Fruit fly (Drosophila melanogaster) whole organism, embryonic: Measurements from ENCODE around the gene GstO2.

ENCODE experiments used
- Bdp1 ChIP-seq: fragments of 200-800 bp; sonication (Bioruptor generic); optimal IDR thresholded peaks from 3 replicates; lab custom pipeline; 2016; ENCODE audit warnings: missing biosample characterization, missing genetic modification characterization
- BtbVII ChIP-seq: fragments of 200-800 bp; sonication (Bioruptor generic); optimal IDR thresholded peaks from 3 replicates; lab custom pipeline; 2017; ENCODE audit warnings: missing biosample characterization, mild to moderate bottlenecking, missing genetic modification characterization
- C15 ChIP-seq: fragments of 200-800 bp; sonication (Bioruptor generic); IDR thresholded peaks from 3 replicates; pipeline ENCODE4 v1.3.6; 2022; ENCODE audit warnings: missing biosample characterization, missing genetic modification characterization
- CG10959 ChIP-seq: fragments of 200-800 bp; sonication (Bioruptor generic); IDR thresholded peaks from 2 replicates; pipeline ENCODE4 v1.3.6; 2022; ENCODE audit warnings: missing biosample characterization, missing genetic modification characterization
- CG11723 ChIP-seq: fragments of 200-800 bp; sonication (Bioruptor generic); optimal IDR thresholded peaks from 2 replicates; lab custom pipeline; 2017; ENCODE audit warnings: missing biosample characterization, mild to moderate bottlenecking, missing genetic modification characterization
- CG1233 ChIP-seq: fragments of 200-800 bp; sonication (Bioruptor generic); optimal IDR thresholded peaks from 4 replicates; lab custom pipeline; 2018; ENCODE audit warnings: missing biosample characterization, mild to moderate bottlenecking, missing genetic modification characterization
- CG14014 ChIP-seq: fragments of 200-800 bp; sonication (Bioruptor generic); IDR thresholded peaks from 2 replicates; pipeline ENCODE4 v1.3.6; 2022; ENCODE audit warnings: missing biosample characterization, missing genetic modification characterization
- CG14667 ChIP-seq: fragments of 200-800 bp; sonication (Bioruptor generic); IDR thresholded peaks from 2 replicates; pipeline ENCODE4 v1.3.6; 2022; ENCODE audit warnings: missing biosample characterization, missing genetic modification characterization
- CG15011 ChIP-seq: fragments of 200-800 bp; sonication (Bioruptor generic); optimal IDR thresholded peaks from 3 replicates; lab custom pipeline; 2018; ENCODE audit warnings: missing biosample characterization, mild to moderate bottlenecking, missing genetic modification characterization
- CG15269 ChIP-seq: fragments of 200-800 bp; sonication (Bioruptor generic); optimal IDR thresholded peaks from 2 replicates; lab custom pipeline; 2018; ENCODE audit warnings: missing biosample characterization, mild to moderate bottlenecking, missing genetic modification characterization, moderate library complexity
- CG1529 ChIP-seq: fragments of 200-800 bp; sonication (Bioruptor generic); optimal IDR thresholded peaks from 3 replicates; lab custom pipeline; 2018; ENCODE audit warnings: missing biosample characterization, missing genetic modification characterization
- CG2678 ChIP-seq: fragments of 200-800 bp; sonication (Bioruptor generic); optimal IDR thresholded peaks from 3 replicates; lab custom pipeline; 2019; ENCODE audit warnings: missing biosample characterization, mild to moderate bottlenecking, missing genetic modification characterization, moderate library complexity
- CG31388 ChIP-seq: fragments of 200-800 bp; sonication (Bioruptor generic); optimal IDR thresholded peaks from 2 replicates; lab custom pipeline; 2016; ENCODE audit warnings: missing biosample characterization, missing genetic modification characterization
- CG32767 ChIP-seq: fragments of 200-800 bp; sonication (Bioruptor generic); IDR thresholded peaks from 2 replicates; pipeline ENCODE4 v1.3.6; 2022; ENCODE audit warnings: missing biosample characterization, missing genetic modification characterization
- CG32772 ChIP-seq: fragments of 200-800 bp; sonication (Bioruptor generic); IDR thresholded peaks from 2 replicates; pipeline ENCODE4 v1.3.6; 2022; ENCODE audit warnings: missing biosample characterization, missing genetic modification characterization
- CG4360 ChIP-seq: fragments of 200-800 bp; sonication (Bioruptor generic); IDR thresholded peaks from 2 replicates; pipeline ENCODE4 v1.3.6; 2022; ENCODE audit warnings: missing biosample characterization, missing genetic modification characterization
- CG43689 ChIP-seq: fragments of 200-800 bp; sonication (Bioruptor generic); IDR thresholded peaks from 2 replicates; pipeline ENCODE4 v1.3.6; 2022; ENCODE audit warnings: missing biosample characterization, missing genetic modification characterization
- CG6272 ChIP-seq: fragments of 200-800 bp; sonication (Bioruptor generic); IDR thresholded peaks from 2 replicates; pipeline ENCODE4 v1.3.6; 2022; ENCODE audit warnings: missing biosample characterization, missing genetic modification characterization
- CG6813 ChIP-seq: fragments of 200-800 bp; sonication (Bioruptor generic); optimal IDR thresholded peaks from 2 replicates; lab custom pipeline; 2017; ENCODE audit warnings: missing biosample characterization, missing genetic modification characterization, mild to moderate bottlenecking, moderate library complexity, missing genetic modification reagents
- CG7928 ChIP-seq: fragments of 200-800 bp; sonication (Bioruptor generic); optimal IDR thresholded peaks from 2 replicates; lab custom pipeline; 2017; ENCODE audit warnings: missing biosample characterization, mild to moderate bottlenecking, missing genetic modification characterization
- CHES-1-like ChIP-seq: fragments of 200-800 bp; sonication (Bioruptor generic); optimal IDR thresholded peaks from 2 replicates; lab custom pipeline; 2016; ENCODE audit warnings: missing biosample characterization, missing genetic modification characterization
- D ChIP-seq, 2 experiments: fragments of 200-800 bp in 1 of 2; fragments of >200 bp in 1 of 2; sonication (Bioruptor generic) in 1 of 2; optimal IDR thresholded peaks; 2 replicates in 1 of 2; 3 replicates in 1 of 2; lab custom pipeline; 2017; ENCODE audit warnings: mild to moderate bottlenecking in 1 of 2, missing biosample characterization in 1 of 2, missing genetic modification characterization in 1 of 2, missing genetic modification reagents in 1 of 2
- D19A ChIP-seq: fragments of 200-800 bp; optimal IDR thresholded peaks from 3 replicates; lab custom pipeline; 2019; ENCODE audit warnings: missing biosample characterization, mild to moderate bottlenecking, missing genetic modification characterization, moderate library complexity
- D19B ChIP-seq: fragments of 200-800 bp; sonication (Bioruptor generic); optimal IDR thresholded peaks from 2 replicates; lab custom pipeline; 2017; ENCODE audit warnings: missing biosample characterization, mild to moderate bottlenecking, missing genetic modification characterization
- Deaf1 ChIP-seq: fragments of 200-800 bp; optimal IDR thresholded peaks from 3 replicates; lab custom pipeline; 2019; ENCODE audit warnings: missing biosample characterization, mild to moderate bottlenecking, missing genetic modification characterization, moderate library complexity
- Eip74EF ChIP-seq, 2 experiments: fragments of 200-800 bp in 1 of 2; fragments of >200 bp in 1 of 2; sonication (Bioruptor generic) in 1 of 2; optimal IDR thresholded peaks; 2 replicates each; lab custom pipeline; 2017 to 2019; ENCODE audit warnings: missing biosample characterization in 2 of 2, missing genetic modification characterization in 2 of 2, mild to moderate bottlenecking in 1 of 2, moderate library complexity in 1 of 2
- Ets65A ChIP-seq: fragments of 200-800 bp; sonication (Bioruptor generic); peaks from one replicate; lab custom pipeline; 2016; ENCODE audit warnings: missing biosample characterization, missing genetic modification characterization
- Fer2 ChIP-seq: fragments of 200-800 bp; sonication (Bioruptor generic); optimal IDR thresholded peaks from 2 replicates; lab custom pipeline; 2018; ENCODE audit warnings: missing biosample characterization, mild to moderate bottlenecking, missing genetic modification characterization, moderate library complexity
- HLHmδ ChIP-seq: fragments of 200-800 bp; sonication (Bioruptor generic); optimal IDR thresholded peaks from 2 replicates; lab custom pipeline; 2018; ENCODE audit warnings: missing biosample characterization, mild to moderate bottlenecking, missing genetic modification characterization, moderate library complexity
- HmgZ ChIP-seq: fragments of 200-800 bp; sonication (Bioruptor generic); optimal IDR thresholded peaks from 2 replicates; lab custom pipeline; 2018; ENCODE audit warnings: missing biosample characterization, mild to moderate bottlenecking, missing genetic modification characterization
- Hmx ChIP-seq: fragments of 200-800 bp; sonication (Bioruptor generic); optimal IDR thresholded peaks from 2 replicates; lab custom pipeline; 2016; ENCODE audit warnings: missing biosample characterization, missing genetic modification characterization
- Hsf ChIP-seq: fragments of 200-800 bp; sonication (Bioruptor generic); optimal IDR thresholded peaks from 3 replicates; lab custom pipeline; 2016; ENCODE audit warnings: missing biosample characterization, missing genetic modification characterization
- Jarid2 ChIP-seq: fragments of 200-800 bp; sonication (Bioruptor generic); optimal IDR thresholded peaks from 3 replicates; lab custom pipeline; 2017; ENCODE audit warnings: mild to moderate bottlenecking, missing biosample characterization, missing genetic modification reagents, missing genetic modification characterization
- Lhr ChIP-seq: fragments of 200-800 bp; sonication (Bioruptor generic); optimal IDR thresholded peaks from 3 replicates; lab custom pipeline; 2017; ENCODE audit warnings: mild to moderate bottlenecking, missing biosample characterization, missing genetic modification reagents, missing genetic modification characterization
- Max ChIP-seq: fragments of 200-800 bp; sonication (Bioruptor generic); optimal IDR thresholded peaks from 2 replicates; lab custom pipeline; 2016; ENCODE audit warnings: missing biosample characterization, mild to moderate bottlenecking, missing genetic modification characterization
- Mes4 ChIP-seq: fragments of 200-800 bp; sonication (Bioruptor generic); optimal IDR thresholded peaks from 2 replicates; lab custom pipeline; 2016; ENCODE audit warnings: missing biosample characterization, missing genetic modification characterization
- NK7.1 ChIP-seq: fragments of 200-800 bp; sonication (Bioruptor generic); optimal IDR thresholded peaks from 3 replicates; lab custom pipeline; 2016; ENCODE audit warnings: missing biosample characterization, missing genetic modification characterization
- Ssrp ChIP-seq: fragments of 200-800 bp; sonication (Bioruptor generic); optimal IDR thresholded peaks from 2 replicates; lab custom pipeline; 2018; ENCODE audit warnings: missing biosample characterization, mild to moderate bottlenecking, missing genetic modification characterization, moderate library complexity
- br ChIP-seq: fragments of >200 bp; optimal IDR thresholded peaks from 2 replicates; lab custom pipeline; 2017
- chm ChIP-seq: fragments of 200-800 bp; sonication (Bioruptor generic); IDR thresholded peaks from 2 replicates; pipeline ENCODE4 v1.3.6; 2022; ENCODE audit warnings: missing biosample characterization, missing genetic modification characterization
- disco-r ChIP-seq: fragments of 200-800 bp; sonication (Bioruptor generic); optimal IDR thresholded peaks from 2 replicates; lab custom pipeline; 2016; ENCODE audit warnings: missing biosample characterization, missing genetic modification characterization
- fd3F ChIP-seq: fragments of 200-800 bp; sonication (Bioruptor generic); optimal IDR thresholded peaks from 2 replicates; lab custom pipeline; 2018; ENCODE audit warnings: missing biosample characterization, mild to moderate bottlenecking, missing genetic modification characterization, moderate library complexity
- gcm2 ChIP-seq: fragments of 200-800 bp; sonication (Bioruptor generic); optimal IDR thresholded peaks from 2 replicates; lab custom pipeline; 2016; ENCODE audit warnings: missing biosample characterization, missing genetic modification characterization
- ham ChIP-seq: fragments of 200-800 bp; sonication (Bioruptor generic); IDR thresholded peaks from 2 replicates; pipeline ENCODE4 v1.3.6; 2022; ENCODE audit warnings: missing biosample characterization, missing genetic modification characterization
- lola ChIP-seq, 3 experiments: fragments of >200 bp in 2 of 3; fragments of 200-800 bp in 1 of 3; sonication (Bioruptor generic) in 1 of 3; optimal IDR thresholded peaks; 2 replicates each; lab custom pipeline; 2017 to 2019; ENCODE audit warnings: missing biosample characterization in 3 of 3, missing genetic modification characterization in 3 of 3, mild to moderate bottlenecking in 1 of 3, moderate library complexity in 1 of 3
- pb ChIP-seq: fragments of 200-800 bp; sonication (Bioruptor generic); optimal IDR thresholded peaks from 3 replicates; lab custom pipeline; 2016; ENCODE audit warnings: missing biosample characterization, missing genetic modification characterization
- sens ChIP-seq: fragments of 200-800 bp; sonication (Bioruptor generic); peaks from one replicate; lab custom pipeline; 2016; ENCODE audit warnings: missing biosample characterization, missing genetic modification characterization
- so ChIP-seq: fragments of 200-800 bp; sonication (Bioruptor generic); IDR thresholded peaks from 3 replicates; pipeline ENCODE4 v1.3.6; 2022; ENCODE audit warnings: missing biosample characterization, missing genetic modification characterization
- vnd ChIP-seq: fragments of 200-800 bp; sonication (Bioruptor generic); IDR thresholded peaks from 3 replicates; pipeline ENCODE4 v1.3.6; 2022; ENCODE audit warnings: missing biosample characterization, missing genetic modification characterization; ENCODE audit not compliant: partially characterized antibody
- yki ChIP-seq: fragments of >200 bp; optimal IDR thresholded peaks from 3 replicates; lab custom pipeline; 2018

GstO2 gene

DNA sequence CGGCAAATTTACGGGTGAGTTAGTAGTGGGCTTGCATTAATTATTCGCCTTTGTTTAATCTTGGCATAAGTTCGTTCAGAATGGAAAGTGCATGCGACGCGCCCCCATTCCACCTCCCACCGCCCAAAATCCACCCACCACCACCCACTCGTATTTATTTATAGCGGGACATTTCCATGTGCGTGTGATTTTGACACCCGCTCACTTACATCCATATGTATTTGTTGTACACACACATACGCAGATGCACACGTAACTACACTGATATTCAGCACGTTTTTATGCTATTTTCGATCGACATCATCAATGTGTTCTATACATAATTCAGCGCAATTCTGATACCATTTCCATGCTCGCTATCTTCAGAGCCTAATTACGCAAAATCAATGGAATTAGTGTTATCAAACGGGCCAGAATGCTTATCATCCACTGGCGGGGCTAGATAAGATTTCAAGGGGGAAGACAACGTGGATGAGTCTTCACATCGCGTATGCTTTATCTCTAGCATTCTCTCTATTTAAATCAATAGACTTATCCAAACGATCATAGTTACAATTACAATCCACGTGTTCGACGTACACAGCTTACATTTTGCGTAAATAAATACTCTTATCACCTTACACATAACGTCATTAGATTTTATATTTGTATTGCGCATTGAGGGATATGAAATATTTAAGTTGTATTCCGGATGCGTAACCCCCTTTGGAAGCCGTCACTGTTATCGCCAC lies 2.6 kb upstream of the GstO2 start (continued):
- TF ChIP-seq CG6813 (GFP tag; lab: Kevin White, UChicago) (peak; percentile 17), CG2678 (tag; lab: Kevin White, UChicago) (peak; percentile 79), br (lab: Kevin White, UChicago) (no peak), CG15011 (peak; percentile 48), lola (GFP tag; optimal IDR thresholded peaks at IDR 0.05; lab: Kevin White, UChicago) (peak in 1 of 3 experiments; percentile 23), Deaf1 (tag; lab: Kevin White, UChicago) (no peak), HLHmδ (GFP tag; lab: Kevin White, UChicago) (no peak), CHES-1-like (GFP tag; lab: Kevin White, UChicago) (peak; percentile 23), CG43689 (no peak), Mes4 (no peak), so (GFP tag; lab: Robert Waterston, UW) (peak; percentile 32; the same call in 1 of the 3 replicates), Jarid2 (no peak), Eip74EF (GFP tag; optimal IDR thresholded peaks at IDR 0.05; lab: Kevin White, UChicago) (peak in 1 of 2 experiments; percentile 28), NK7.1 (GFP tag; lab: Kevin White, UChicago) (no peak), vnd (GFP tag; lab: Robert Waterston, UW) (no peak), C15 (GFP tag; lab: Robert Waterston, UW) (no peak), HmgZ (tag; lab: Kevin White, UChicago) (peak; percentile 56), CG4360 (GFP tag; lab: Robert Waterston, UW) (no peak), BtbVII (no peak), Bdp1 (GFP tag; lab: Kevin White, UChicago) (no peak), fd3F (GFP tag; lab: Kevin White, UChicago) (no peak), Lhr (GFP tag; lab: Kevin White, UChicago) (no peak), D19B (GFP tag; lab: Kevin White, UChicago) (peak; percentile 54), Fer2 (tag; lab: Kevin White, UChicago) (peak; percentile 7), CG32767 (GFP tag; lab: Robert Waterston, UW) (no peak), CG14014 (GFP tag; lab: Robert Waterston, UW) (no peak), D19A (no peak), pb (no peak), CG32772 (GFP tag; lab: Robert Waterston, UW) (no peak), CG14667 (GFP tag; lab: Robert Waterston, UW) (no peak), CG6272 (GFP tag; lab: Robert Waterston, UW) (no peak), CG15269 (tag; lab: Kevin White, UChicago) (peak; percentile 38), CG1233 (GFP tag; lab: Kevin White, UChicago) (peak; percentile 60), gcm2 (no peak), Ssrp (tag; lab: Kevin White, UChicago) (no peak), CG7928 (GFP tag; lab: Kevin White, UChicago) (no peak), CG1529 (GFP tag; lab: Kevin White, UChicago) (no peak), chm (GFP tag; lab: Robert Waterston, UW) (no peak), Ets65A (peak; percentile 48), Hmx (GFP tag; lab: Kevin White, UChicago) (peak; percentile 37), Max (GFP tag; lab: Kevin White, UChicago) (no peak), yki (lab: Kevin White, UChicago) (no peak), sens (GFP tag; lab: Kevin White, UChicago) (peak; percentile 85), ham (GFP tag; lab: Robert Waterston, UW) (no peak), CG11723 (peak; percentile 7), CG10959 (GFP tag; lab: Robert Waterston, UW) (no peak), disco-r (no peak), CG31388 (GFP tag; lab: Kevin White, UChicago) (no peak), Hsf (GFP tag; lab: Kevin White, UChicago) (peak; percentile 33), D (optimal IDR thresholded peaks at IDR 0.05; lab: Kevin White, UChicago) (no peak), D (GFP tag; optimal IDR thresholded peaks at IDR 0.05; lab: Kevin White, UChicago) (no peak)
